Fruit fly (Drosophila melanogaster) whole organism, embryonic: Measurements from ENCODE around the gene rols.

ENCODE experiments used
- Asciz ChIP-seq: fragments of 200-800 bp; sonication (Bioruptor generic); optimal IDR thresholded peaks from 2 replicates; lab custom pipeline; 2017; ENCODE audit warnings: missing biosample characterization, mild to moderate bottlenecking, missing genetic modification characterization, missing genetic modification reagents
- CG10147 ChIP-seq: fragments of 200-800 bp; sonication (Bioruptor generic); optimal IDR thresholded peaks from 2 replicates; lab custom pipeline; 2019; ENCODE audit warnings: missing biosample characterization, mild to moderate bottlenecking, missing genetic modification characterization, moderate library complexity
- CG10267 ChIP-seq: fragments of 200-800 bp; sonication (Bioruptor generic); optimal IDR thresholded peaks from 2 replicates; lab custom pipeline; 2018; ENCODE audit warnings: missing biosample characterization, mild to moderate bottlenecking, missing genetic modification characterization, moderate library complexity
- CG12236 ChIP-seq: fragments of 200-800 bp; sonication (Bioruptor generic); optimal IDR thresholded peaks from 2 replicates; lab custom pipeline; 2016; ENCODE audit warnings: missing biosample characterization, missing genetic modification characterization
- CG12299 ChIP-seq: fragments of 200-800 bp; sonication (Bioruptor generic); optimal IDR thresholded peaks from 2 replicates; lab custom pipeline; 2018; ENCODE audit warnings: missing biosample characterization, mild to moderate bottlenecking, missing genetic modification characterization
- CG12391 ChIP-seq: fragments of 200-800 bp; sonication (Bioruptor generic); optimal IDR thresholded peaks from 3 replicates; lab custom pipeline; 2018; ENCODE audit warnings: missing biosample characterization, mild to moderate bottlenecking, missing genetic modification characterization, moderate library complexity
- CG12942 ChIP-seq: fragments of 200-800 bp; sonication (Bioruptor generic); optimal IDR thresholded peaks from 3 replicates; lab custom pipeline; 2016; ENCODE audit warnings: missing biosample characterization, missing genetic modification characterization
- CG13775 ChIP-seq: fragments of 200-800 bp; sonication (Bioruptor generic); optimal IDR thresholded peaks from 3 replicates; lab custom pipeline; 2017; ENCODE audit warnings: missing biosample characterization, mild to moderate bottlenecking, missing genetic modification characterization
- CG16813 ChIP-seq: fragments of 200-800 bp; sonication (Bioruptor generic); IDR thresholded peaks from 3 replicates; pipeline ENCODE4 v1.3.6; 2022; ENCODE audit warnings: missing biosample characterization, missing genetic modification characterization; ENCODE audit not compliant: partially characterized antibody
- CG2875 ChIP-seq: fragments of 200-800 bp; sonication (Bioruptor generic); optimal IDR thresholded peaks from 2 replicates; lab custom pipeline; 2017; ENCODE audit warnings: missing biosample characterization, mild to moderate bottlenecking, missing genetic modification characterization, missing genetic modification reagents
- CG32772 ChIP-seq: fragments of 200-800 bp; sonication (Bioruptor generic); IDR thresholded peaks from 2 replicates; pipeline ENCODE4 v1.3.6; 2022; ENCODE audit warnings: missing biosample characterization, missing genetic modification characterization
- CG3407 ChIP-seq: fragments of 200-800 bp; sonication (Bioruptor generic); optimal IDR thresholded peaks from 2 replicates; lab custom pipeline; 2018; ENCODE audit warnings: missing biosample characterization, mild to moderate bottlenecking, missing genetic modification characterization
- CG6272 ChIP-seq: fragments of 200-800 bp; sonication (Bioruptor generic); IDR thresholded peaks from 2 replicates; pipeline ENCODE4 v1.3.6; 2022; ENCODE audit warnings: missing biosample characterization, missing genetic modification characterization
- CG7357 ChIP-seq: fragments of 200-800 bp; sonication (Bioruptor generic); IDR thresholded peaks from 3 replicates; pipeline ENCODE4 v1.3.6; 2022; ENCODE audit warnings: missing biosample characterization, missing genetic modification characterization
- CG8281 ChIP-seq: fragments of 200-800 bp; sonication (Bioruptor generic); optimal IDR thresholded peaks from 2 replicates; lab custom pipeline; 2018; ENCODE audit warnings: missing biosample characterization, mild to moderate bottlenecking, missing genetic modification characterization, moderate library complexity
- CkIIα-i1 ChIP-seq: fragments of 200-800 bp; sonication (Bioruptor generic); IDR thresholded peaks from 2 replicates; pipeline ENCODE4 v1.3.6; 2022; ENCODE audit warnings: missing biosample characterization, missing genetic modification characterization
- Dip2 ChIP-seq: fragments of 200-800 bp; sonication (Bioruptor generic); IDR thresholded peaks from 2 replicates; pipeline ENCODE4 v1.3.6; 2022; ENCODE audit warnings: missing biosample characterization, missing genetic modification characterization
- Ets65A ChIP-seq: fragments of 200-800 bp; sonication (Bioruptor generic); peaks from one replicate; lab custom pipeline; 2016; ENCODE audit warnings: missing biosample characterization, missing genetic modification characterization
- Ets97D ChIP-seq: fragments of 200-800 bp; sonication (Bioruptor generic); optimal IDR thresholded peaks from 3 replicates; lab custom pipeline; 2016; ENCODE audit warnings: missing biosample characterization, missing genetic modification characterization
- GATAe ChIP-seq: fragments of 200-800 bp; sonication (Bioruptor generic); conservative IDR thresholded peaks from 2 replicates; pipeline ENCODE4 v1.3.6; 2022; ENCODE audit warnings: missing biosample characterization, missing genetic modification characterization
- H15 ChIP-seq: fragments of 200-800 bp; sonication (Bioruptor generic); IDR thresholded peaks from 3 replicates; pipeline ENCODE4 v1.3.6; 2022; ENCODE audit warnings: missing biosample characterization, missing genetic modification characterization
- Hr39 ChIP-seq: fragments of >200 bp; optimal IDR thresholded peaks from 2 replicates; lab custom pipeline; 2017
- Lim3 ChIP-seq: fragments of 200-800 bp; sonication (Bioruptor generic); IDR thresholded peaks from 2 replicates; pipeline ENCODE4 v1.3.6; 2022; ENCODE audit warnings: missing biosample characterization, missing genetic modification characterization
- Mrtf ChIP-seq: fragments of 200-800 bp; sonication (Bioruptor generic); IDR thresholded peaks from 3 replicates; pipeline ENCODE4 v1.3.6; 2022; ENCODE audit warnings: missing biosample characterization, missing genetic modification characterization
- NC2α ChIP-seq: fragments of 200-800 bp; sonication (Bioruptor generic); optimal IDR thresholded peaks from 2 replicates; lab custom pipeline; 2016; ENCODE audit warnings: missing biosample characterization, missing genetic modification characterization
- Nf-YA ChIP-seq: fragments of 200-800 bp; sonication (Bioruptor generic); IDR thresholded peaks from 2 replicates; pipeline ENCODE4 v1.3.6; 2022; ENCODE audit warnings: missing biosample characterization, missing genetic modification characterization
- Nf-YC ChIP-seq: fragments of 200-800 bp; optimal IDR thresholded peaks from 3 replicates; lab custom pipeline; 2019; ENCODE audit warnings: missing biosample characterization, mild to moderate bottlenecking, missing genetic modification characterization, moderate library complexity
- Optix ChIP-seq: fragments of 200-800 bp; sonication (Bioruptor generic); IDR thresholded peaks from 3 replicates; pipeline ENCODE4 v1.3.6; 2022; ENCODE audit warnings: missing biosample characterization, missing genetic modification characterization
- Rx ChIP-seq: fragments of 200-800 bp; sonication (Bioruptor generic); IDR thresholded peaks from 2 replicates; pipeline ENCODE4 v1.3.6; 2022; ENCODE audit warnings: missing biosample characterization, missing genetic modification characterization
- Sry-β ChIP-seq: fragments of 200-800 bp; sonication (Bioruptor generic); optimal IDR thresholded peaks from 2 replicates; lab custom pipeline; 2018; ENCODE audit warnings: missing biosample characterization, mild to moderate bottlenecking, missing genetic modification characterization, moderate library complexity
- ash1 ChIP-seq: fragments of 200-800 bp; sonication (Bioruptor generic); optimal IDR thresholded peaks from 2 replicates; lab custom pipeline; 2018; ENCODE audit warnings: missing biosample characterization, mild to moderate bottlenecking, missing genetic modification characterization
- crp ChIP-seq, 2 experiments: fragments of 200-800 bp; sonication (Bioruptor generic); optimal IDR thresholded peaks; 2 replicates in 1 of 2; 3 replicates in 1 of 2; lab custom pipeline; 2017; ENCODE audit warnings: missing biosample characterization in 2 of 2, missing genetic modification characterization in 2 of 2, mild to moderate bottlenecking in 1 of 2, moderate library complexity in 1 of 2
- dysf ChIP-seq: fragments of 200-800 bp; sonication (Bioruptor generic); IDR thresholded peaks from 3 replicates; pipeline ENCODE4 v1.3.6; 2022; ENCODE audit warnings: missing biosample characterization, missing genetic modification characterization
- en ChIP-seq: fragments of 200-800 bp; sonication (Bioruptor generic); optimal IDR thresholded peaks from 2 replicates; lab custom pipeline; 2016; ENCODE audit warnings: missing biosample characterization, missing genetic modification characterization
- eyg ChIP-seq: fragments of 200-800 bp; sonication (Bioruptor generic); optimal IDR thresholded peaks from 3 replicates; lab custom pipeline; 2016; ENCODE audit warnings: missing biosample characterization, missing genetic modification characterization
- gt ChIP-seq: fragments of 200-800 bp; sonication (Bioruptor generic); IDR thresholded peaks from 2 replicates; pipeline ENCODE4 v1.3.6; 2022; ENCODE audit warnings: missing biosample characterization, missing genetic modification characterization
- hkb ChIP-seq, 2 experiments: fragments of 200-800 bp in 1 of 2; fragments of >200 bp in 1 of 2; sonication (Bioruptor generic) in 1 of 2; IDR thresholded peaks in 1 of 2; optimal IDR thresholded peaks in 1 of 2; 2 replicates each; pipeline versions ENCODE4 v1.3.6 to Lab custom; 2017 to 2022; ENCODE audit warnings: missing biosample characterization in 1 of 2, missing genetic modification characterization in 1 of 2
- hth ChIP-seq: fragments of >200 bp; optimal IDR thresholded peaks from 2 replicates; lab custom pipeline; 2017; ENCODE audit warnings: inconsistent platforms
- lab ChIP-seq: fragments of 200-800 bp; sonication (Bioruptor generic); optimal IDR thresholded peaks from 3 replicates; lab custom pipeline; 2017; ENCODE audit warnings: missing biosample characterization, missing genetic modification characterization, mild to moderate bottlenecking, moderate library complexity, missing genetic modification reagents
- nerfin-2 ChIP-seq: fragments of 200-800 bp; sonication (Bioruptor generic); IDR thresholded peaks from 2 replicates; pipeline ENCODE4 v1.3.6; 2022; ENCODE audit warnings: missing biosample characterization, missing genetic modification characterization; ENCODE audit not compliant: partially characterized antibody
- odd ChIP-seq: fragments of 200-800 bp; sonication (Bioruptor generic); optimal IDR thresholded peaks from 2 replicates; lab custom pipeline; 2017; ENCODE audit warnings: missing biosample characterization, mild to moderate bottlenecking, missing genetic modification characterization
- pho ChIP-seq: fragments of 200-800 bp; sonication (Bioruptor generic); optimal IDR thresholded peaks from 2 replicates; lab custom pipeline; 2016; ENCODE audit warnings: missing biosample characterization, missing genetic modification characterization
- rib ChIP-seq: fragments of 200-800 bp; sonication (Bioruptor generic); IDR thresholded peaks from 2 replicates; pipeline ENCODE4 v1.3.6; 2022; ENCODE audit warnings: missing biosample characterization, missing genetic modification characterization
- salm ChIP-seq: fragments of 200-800 bp; sonication (Bioruptor generic); optimal IDR thresholded peaks from 2 replicates; lab custom pipeline; 2018; ENCODE audit warnings: missing biosample characterization, mild to moderate bottlenecking, missing genetic modification characterization
- sens ChIP-seq: fragments of 200-800 bp; sonication (Bioruptor generic); peaks from one replicate; lab custom pipeline; 2016; ENCODE audit warnings: missing biosample characterization, missing genetic modification characterization
- slou ChIP-seq: fragments of 200-800 bp; sonication (Bioruptor generic); optimal IDR thresholded peaks from 3 replicates; lab custom pipeline; 2016; ENCODE audit warnings: missing biosample characterization, missing genetic modification characterization
- slp2 ChIP-seq: fragments of 200-800 bp; sonication (Bioruptor generic); optimal IDR thresholded peaks from 2 replicates; lab custom pipeline; 2016; ENCODE audit warnings: missing biosample characterization, missing genetic modification characterization
- tll ChIP-seq, 2 experiments: fragments of 200-800 bp in 1 of 2; fragments of >200 bp in 1 of 2; sonication (Bioruptor generic) in 1 of 2; optimal IDR thresholded peaks; 2 replicates each; lab custom pipeline; 2017 to 2019; ENCODE audit warnings: missing biosample characterization in 2 of 2, missing genetic modification characterization in 2 of 2, mild to moderate bottlenecking in 1 of 2, moderate library complexity in 1 of 2
- ttk ChIP-seq: fragments of 200-800 bp; sonication (Bioruptor generic); IDR thresholded peaks from 2 replicates; pipeline ENCODE4 v2.1.2; 2022; ENCODE audit warnings: missing biosample characterization, missing genetic modification characterization
- wek ChIP-seq: fragments of 200-800 bp; sonication (Bioruptor generic); optimal IDR thresholded peaks from 3 replicates; lab custom pipeline; 2018; ENCODE audit warnings: missing biosample characterization, mild to moderate bottlenecking, missing genetic modification characterization, moderate library complexity
- wor ChIP-seq: fragments of 200-800 bp; sonication (Bioruptor generic); IDR thresholded peaks from 2 replicates; pipeline ENCODE4 v1.3.6; 2022; ENCODE audit warnings: missing biosample characterization, missing genetic modification characterization
- yki ChIP-seq: fragments of >200 bp; optimal IDR thresholded peaks from 3 replicates; lab custom pipeline; 2018
- zf30C ChIP-seq: fragments of 200-800 bp; sonication (Bioruptor generic); optimal IDR thresholded peaks from 3 replicates; lab custom pipeline; 2018; ENCODE audit warnings: missing biosample characterization, mild to moderate bottlenecking, missing genetic modification characterization

rols gene

dm6 chr3L:12050629-12051028 lies 14.0 kb downstream of the rols start (continued):
- TF ChIP-seq Optix: no peak
- no peak for TF ChIP-seq GATAe (GFP tag; lab: Robert Waterston, UW)
- TF ChIP-seq hth (lab: Kevin White, UChicago): no peak
- TF ChIP-seq hkb (optimal IDR thresholded peaks at IDR 0.05; lab: Kevin White, UChicago): no peak
- peak; percentile 60; the same call in 1 of the 2 replicates for TF ChIP-seq hkb (GFP tag; IDR thresholded peaks at IDR 0.05; lab: Robert Waterston, UW)
- TF ChIP-seq Nf-YA: no peak
- TF ChIP-seq CG10267: peak; percentile 41
- 0 out of 2 replicates have a peak, but pooled peaks have one; percentile 23 for TF ChIP-seq CG6272 (GFP tag; lab: Robert Waterston, UW)
- TF ChIP-seq Mrtf (GFP tag; lab: Robert Waterston, UW): no peak
- no peak for TF ChIP-seq pho (GFP tag; lab: Kevin White, UChicago)
- no peak for TF ChIP-seq Hr39 (lab: Kevin White, UChicago)
- no peak for TF ChIP-seq Lim3
- TF ChIP-seq CG2875: no peak
- TF ChIP-seq wor (GFP tag; lab: Robert Waterston, UW): no peak
- TF ChIP-seq CG12299: no peak
- TF ChIP-seq CG13775 (GFP tag; lab: Kevin White, UChicago): no peak
- TF ChIP-seq ttk (GFP tag; lab: Robert Waterston, UW): 0 out of 2 replicates have a peak, but pooled peaks have one; percentile 12
- no peak for TF ChIP-seq salm
- TF ChIP-seq sens: no peak
- no peak for TF ChIP-seq CG8281
- TF ChIP-seq gt (GFP tag; lab: Robert Waterston, UW): no peak
- TF ChIP-seq wek: no peak
- TF ChIP-seq Asciz: no peak
- TF ChIP-seq H15 (GFP tag; lab: Robert Waterston, UW): no peak
- TF ChIP-seq slou (GFP tag; lab: Kevin White, UChicago): no peak
- no peak for TF ChIP-seq zf30C (GFP tag; lab: Kevin White, UChicago)
- TF ChIP-seq CkIIα-i1: no peak
- no peak for TF ChIP-seq CG16813 (GFP tag; lab: Robert Waterston, UW)
- TF ChIP-seq CG12942 (GFP tag; lab: Kevin White, UChicago): no peak
- no peak for TF ChIP-seq tll (GFP tag; optimal IDR thresholded peaks at IDR 0.05; lab: Kevin White, UChicago)
- no peak for TF ChIP-seq NC2α (GFP tag; lab: Kevin White, UChicago)
- no peak for TF ChIP-seq CG3407 (GFP tag; lab: Kevin White, UChicago)
- TF ChIP-seq CG12391: peak; percentile 22
- no peak for TF ChIP-seq rib (GFP tag; lab: Robert Waterston, UW)
- no peak for TF ChIP-seq odd (GFP tag; lab: Kevin White, UChicago)
- TF ChIP-seq Ets97D: no peak
- TF ChIP-seq CG12236 (GFP tag; lab: Kevin White, UChicago): no peak
- no peak for TF ChIP-seq en (GFP tag; lab: Kevin White, UChicago)
- TF ChIP-seq CG10147 (GFP tag; lab: Kevin White, UChicago): no peak
- no peak for TF ChIP-seq Rx (GFP tag; lab: Robert Waterston, UW)
- TF ChIP-seq CG32772 (GFP tag; lab: Robert Waterston, UW): no peak
- TF ChIP-seq Nf-YC (tag; lab: Kevin White, UChicago): no peak
- no peak for TF ChIP-seq crp (GFP tag; optimal IDR thresholded peaks at IDR 0.05; lab: Kevin White, UChicago)
- no peak for TF ChIP-seq slp2 (GFP tag; lab: Kevin White, UChicago)
- TF ChIP-seq nerfin-2: no peak
- TF ChIP-seq dysf: peak; percentile 66; the same call in 2 of the 3 replicates
- no peak for TF ChIP-seq yki (lab: Kevin White, UChicago)
- TF ChIP-seq lab (GFP tag; lab: Kevin White, UChicago): peak; percentile 17
- no peak for TF ChIP-seq CG7357 (GFP tag; lab: Robert Waterston, UW)
- no peak for TF ChIP-seq Ets65A (GFP tag; lab: Kevin White, UChicago)
- TF ChIP-seq Sry-β (GFP tag; lab: Kevin White, UChicago): no peak
- TF ChIP-seq Dip2: no peak
- TF ChIP-seq ash1: no peak
- no peak for TF ChIP-seq eyg (GFP tag; lab: Kevin White, UChicago)
